Fruit fly (Drosophila melanogaster) whole organism, wandering third instar larva: ENCODE data around the gene CG31898.

Source experiments
- Abd-B ChIP-seq: fragments of >200 bp; optimal IDR thresholded peaks from 2 replicates; lab custom pipeline; 2017; ENCODE audit warnings: missing biosample characterization, missing genetic modification characterization
- CG32264 ChIP-seq: fragments of 200-800 bp; sonication (Bioruptor generic); optimal IDR thresholded peaks from 2 replicates; lab custom pipeline; 2016; ENCODE audit warnings: missing biosample characterization, missing genetic modification characterization
- CG9705 ChIP-seq: fragments of 200-800 bp; sonication (Bioruptor generic); optimal IDR thresholded peaks from 2 replicates; lab custom pipeline; 2018; ENCODE audit warnings: missing biosample characterization, mild to moderate bottlenecking, missing genetic modification characterization
- CrebA ChIP-seq: fragments of 200-800 bp; sonication (Bioruptor generic); optimal IDR thresholded peaks from 2 replicates; lab custom pipeline; 2016; ENCODE audit warnings: missing biosample characterization, mild to moderate bottlenecking, missing genetic modification characterization, borderline replicate concordance
- Dfd ChIP-seq: fragments of >200 bp; optimal IDR thresholded peaks from 2 replicates; lab custom pipeline; 2017; ENCODE audit warnings: missing biosample characterization, missing genetic modification characterization
- Dif ChIP-seq: fragments of 200-275, 200-300 bp; sonication (Bioruptor generic); optimal IDR thresholded peaks from 2 replicates; lab custom pipeline; 2018; ENCODE audit warnings: missing biosample characterization, missing genetic modification characterization; ENCODE audit not compliant: partially characterized antibody
- GATAd ChIP-seq: sonication (Bioruptor generic); optimal IDR thresholded peaks from 2 replicates; lab custom pipeline; 2016; ENCODE audit warnings: missing biosample characterization, missing genetic modification characterization
- HLH106 ChIP-seq: fragments of 200-800 bp; optimal IDR thresholded peaks from 3 replicates; lab custom pipeline; 2019; ENCODE audit warnings: missing biosample characterization, mild to moderate bottlenecking, missing genetic modification characterization, moderate library complexity
- Hnf4 ChIP-seq: fragments of 200-800 bp; sonication (Bioruptor generic); optimal IDR thresholded peaks from 2 replicates; lab custom pipeline; 2016; ENCODE audit warnings: missing biosample characterization, mild to moderate bottlenecking, missing genetic modification characterization
- Hr78 ChIP-seq: fragments of >200 bp; optimal IDR thresholded peaks from 2 replicates; lab custom pipeline; 2017; ENCODE audit warnings: missing biosample characterization, missing genetic modification characterization
- Hr83 ChIP-seq: fragments of 200-300 bp; sonication (Bioruptor generic); optimal IDR thresholded peaks from 2 replicates; lab custom pipeline; 2016; ENCODE audit warnings: missing biosample characterization, mild to moderate bottlenecking, missing genetic modification characterization, moderate library complexity; ENCODE audit not compliant: poor library complexity, severe bottlenecking
- Jra ChIP-seq: sonication (Bioruptor generic); optimal IDR thresholded peaks from 2 replicates; lab custom pipeline; 2016; ENCODE audit warnings: missing biosample characterization, missing genetic modification characterization
- Mio ChIP-seq: sonication (Bioruptor generic); optimal IDR thresholded peaks from 2 replicates; lab custom pipeline; 2016; ENCODE audit warnings: missing biosample characterization, missing genetic modification characterization
- Myc ChIP-seq: fragments of >200 bp; optimal IDR thresholded peaks from 2 replicates; lab custom pipeline; 2017
- N ChIP-seq: fragments of >200 bp; optimal IDR thresholded peaks from 2 replicates; lab custom pipeline; 2018; ENCODE audit warnings: missing biosample characterization, missing external identifiers, missing genetic modification characterization
- OdsH ChIP-seq: fragments of 200-800 bp; sonication (Bioruptor generic); optimal IDR thresholded peaks from 2 replicates; lab custom pipeline; 2016; ENCODE audit warnings: missing biosample characterization, mild to moderate bottlenecking, missing genetic modification characterization
- Rel ChIP-seq, 2 experiments: fragments of 200-800 bp; sonication (Bioruptor generic) in 1 of 2; optimal IDR thresholded peaks; 2 replicates in 1 of 2; 3 replicates in 1 of 2; lab custom pipeline; 2016 to 2019; ENCODE audit warnings: mild to moderate bottlenecking in 2 of 2, missing biosample characterization in 2 of 2, missing genetic modification characterization in 2 of 2, moderate library complexity in 1 of 2
- Sp1 ChIP-seq: fragments of 200-800 bp; sonication (Bioruptor generic); optimal IDR thresholded peaks from 3 replicates; lab custom pipeline; 2019; ENCODE audit warnings: missing biosample characterization, mild to moderate bottlenecking, missing genetic modification characterization, moderate library complexity
- Vsx2 ChIP-seq: fragments of 200-300, 225-300 bp; sonication (Bioruptor generic); optimal IDR thresholded peaks from 2 replicates; lab custom pipeline; 2018; ENCODE audit warnings: missing biosample characterization, missing genetic modification characterization; ENCODE audit not compliant: partially characterized antibody
- br ChIP-seq: fragments of 200-800 bp; sonication (Bioruptor generic); optimal IDR thresholded peaks from 2 replicates; lab custom pipeline; 2016; ENCODE audit warnings: missing biosample characterization, missing genetic modification characterization
- brk ChIP-seq: fragments of 200-800 bp; sonication (Bioruptor generic); optimal IDR thresholded peaks from 2 replicates; lab custom pipeline; 2016; ENCODE audit warnings: missing biosample characterization, mild to moderate bottlenecking, missing genetic modification characterization
- dl ChIP-seq, 2 experiments: fragments of 175-275, 200-275 bp in 1 of 2; fragments of 200-275 bp in 1 of 2; sonication (Bioruptor generic); optimal IDR thresholded peaks; lab custom pipeline; 2018; ENCODE audit warnings: mild to moderate bottlenecking in 2 of 2, missing biosample characterization in 2 of 2, missing genetic modification characterization in 2 of 2, moderate library complexity in 2 of 2; ENCODE audit not compliant: partially characterized antibody in 2 of 2, insufficient read depth in 1 of 2
- dmrt93B ChIP-seq: fragments of 200-800 bp; sonication (Bioruptor generic); optimal IDR thresholded peaks from 2 replicates; lab custom pipeline; 2018; ENCODE audit warnings: missing biosample characterization, mild to moderate bottlenecking, missing genetic modification characterization
- dsf ChIP-seq: sonication (Bioruptor generic); optimal IDR thresholded peaks from 2 replicates; lab custom pipeline; 2016; ENCODE audit warnings: missing biosample characterization, missing genetic modification characterization, borderline replicate concordance
- ey ChIP-seq: fragments of 200-800 bp; sonication (Bioruptor generic); optimal IDR thresholded peaks from 2 replicates; lab custom pipeline; 2016; ENCODE audit warnings: missing biosample characterization, missing genetic modification characterization
- foxo ChIP-seq, 2 experiments: fragments of 200-800 bp; sonication (Bioruptor generic); optimal IDR thresholded peaks; 2 replicates in 1 of 2; 3 replicates in 1 of 2; lab custom pipeline; 2016 to 2017; ENCODE audit warnings: missing biosample characterization in 2 of 2, missing genetic modification characterization in 2 of 2
- fru ChIP-seq: fragments of 200-800 bp; sonication (Bioruptor generic); optimal IDR thresholded peaks from 3 replicates; lab custom pipeline; 2016; ENCODE audit warnings: missing biosample characterization, mild to moderate bottlenecking, missing genetic modification characterization
- h ChIP-seq: fragments of 200-800 bp; sonication (Bioruptor generic); optimal IDR thresholded peaks from 3 replicates; lab custom pipeline; 2016; ENCODE audit warnings: missing biosample characterization, mild to moderate bottlenecking, missing genetic modification characterization
- jim ChIP-seq: fragments of 175-275, 200-325 bp; sonication (Bioruptor generic); optimal IDR thresholded peaks from 2 replicates; lab custom pipeline; 2016; ENCODE audit warnings: missing biosample characterization, mild to moderate bottlenecking, missing genetic modification characterization
- lola ChIP-seq: fragments of >200 bp; optimal IDR thresholded peaks from 2 replicates; lab custom pipeline; 2017; ENCODE audit warnings: missing biosample characterization, missing genetic modification characterization
- pan ChIP-seq: fragments of >200 bp; optimal IDR thresholded peaks from 2 replicates; lab custom pipeline; 2017
- psq ChIP-seq: fragments of 200-800 bp; sonication (Bioruptor generic); optimal IDR thresholded peaks from 3 replicates; lab custom pipeline; 2017; ENCODE audit warnings: missing biosample characterization, mild to moderate bottlenecking, missing genetic modification characterization, moderate library complexity
- rgr ChIP-seq: fragments of 200-800 bp; sonication (Bioruptor generic); optimal IDR thresholded peaks from 3 replicates; lab custom pipeline; 2016; ENCODE audit warnings: missing biosample characterization, mild to moderate bottlenecking, missing genetic modification characterization
- sage ChIP-seq: fragments of 200-800 bp; sonication (Bioruptor generic); optimal IDR thresholded peaks from 2 replicates; lab custom pipeline; 2016; ENCODE audit warnings: missing biosample characterization, mild to moderate bottlenecking, missing genetic modification characterization
- sv ChIP-seq: fragments of 200-800 bp; sonication (Bioruptor generic); optimal IDR thresholded peaks from 3 replicates; lab custom pipeline; 2016; ENCODE audit warnings: missing biosample characterization, missing genetic modification characterization
- tai ChIP-seq: sonication (Bioruptor generic); optimal IDR thresholded peaks from 2 replicates; lab custom pipeline; 2016; ENCODE audit warnings: missing biosample characterization, missing genetic modification characterization
- usp ChIP-seq: fragments of >200 bp; optimal IDR thresholded peaks from 2 replicates; lab custom pipeline; 2017; ENCODE audit warnings: missing biosample characterization, missing genetic modification characterization
- woc ChIP-seq: sonication (Bioruptor generic); optimal IDR thresholded peaks from 2 replicates; lab custom pipeline; 2016; ENCODE audit warnings: missing biosample characterization, mild to moderate bottlenecking, missing genetic modification characterization

The CG31898 gene

dm6 chr2L:8416350-8417046 lies 16.3 kb downstream of the CG31898 start:
- peak; percentile 81 for TF ChIP-seq ey (GFP tag; lab: Kevin White, UChicago)
- no peak for TF ChIP-seq sv (GFP tag; lab: Kevin White, UChicago)
- peak; percentile 64 for TF ChIP-seq woc
- peak; percentile 1 for TF ChIP-seq CG32264
- no peak for TF ChIP-seq Rel (GFP tag; optimal IDR thresholded peaks at IDR 0.05; lab: Kevin White, UChicago)
- TF ChIP-seq Rel (tag; optimal IDR thresholded peaks at IDR 0.05; lab: Kevin White, UChicago) = peak; percentile 52
- peak; percentile 60 for TF ChIP-seq Jra (GFP tag; lab: Kevin White, UChicago)
- peak; percentile 36 for TF ChIP-seq CG9705 (GFP tag; lab: Kevin White, UChicago)
- TF ChIP-seq brk = peak; percentile 37
- TF ChIP-seq CrebA (GFP tag; lab: Kevin White, UChicago) = no peak
- TF ChIP-seq N = no peak
- peak; percentile 71 for TF ChIP-seq rgr (GFP tag; lab: Kevin White, UChicago)
- TF ChIP-seq br (GFP tag; lab: Kevin White, UChicago) = peak; percentile 73
- peak; percentile 81 for TF ChIP-seq h (GFP tag; lab: Kevin White, UChicago)
- no peak for TF ChIP-seq dsf (GFP tag; lab: Kevin White, UChicago)
- TF ChIP-seq foxo (GFP tag; optimal IDR thresholded peaks at IDR 0.05; lab: Kevin White, UChicago) = peak in 1 of 2 experiments; percentile 84
- TF ChIP-seq OdsH = peak; percentile 49
- no peak for TF ChIP-seq jim (GFP tag; lab: Kevin White, UChicago)
- peak; percentile 100 for TF ChIP-seq psq (GFP tag; lab: Kevin White, UChicago)
- no peak for TF ChIP-seq Hr83 (GFP tag; lab: Kevin White, UChicago)
- peak; percentile 83 to 87 for TF ChIP-seq dl (GFP tag; optimal IDR thresholded peaks at IDR 0.05; lab: Kevin White, UChicago; ENCODE audit: insufficient read depth in 1 of 2, partially characterized antibody in 2 of 2)
- TF ChIP-seq sage = peak; percentile 48
- TF ChIP-seq dmrt93B (GFP tag; lab: Kevin White, UChicago) = peak; percentile 35
- TF ChIP-seq usp (GFP tag; lab: Kevin White, UChicago) = no peak
- TF ChIP-seq Hnf4 (GFP tag; lab: Kevin White, UChicago) = peak; percentile 79
- TF ChIP-seq fru (GFP tag; lab: Kevin White, UChicago) = peak; percentile 84
- TF ChIP-seq Sp1 (GFP tag; lab: Kevin White, UChicago) = peak; percentile 67
- TF ChIP-seq Hr78 = no peak
- TF ChIP-seq Dfd (GFP tag; lab: Kevin White, UChicago) = no peak
- TF ChIP-seq Dif (GFP tag; lab: Kevin White, UChicago) = peak; percentile 77
- peak; percentile 14 for TF ChIP-seq Vsx2 (GFP tag; lab: Kevin White, UChicago)
- TF ChIP-seq Mio (GFP tag; lab: Kevin White, UChicago) = no peak
- no peak for TF ChIP-seq Myc
- no peak for TF ChIP-seq pan (lab: Kevin White, UChicago)
- no peak for TF ChIP-seq GATAd (GFP tag; lab: Kevin White, UChicago)
- TF ChIP-seq Abd-B (GFP tag; lab: Kevin White, UChicago) = no peak
- TF ChIP-seq HLH106 = peak; percentile 59
- TF ChIP-seq lola (GFP tag; lab: Kevin White, UChicago) = no peak
- no peak for TF ChIP-seq tai (GFP tag; lab: Kevin White, UChicago)

- TF ChIP-seq usp (GFP tag; lab: Kevin White, UChicago) (no peak), HLH106 (peak; percentile 5), OdsH (peak; percentile 41), foxo (GFP tag; optimal IDR thresholded peaks at IDR 0.05; lab: Kevin White, UChicago) (peak in 1 of 2 experiments; percentile 5), Hr83 (GFP tag; lab: Kevin White, UChicago) (peak; percentile 11), ey (GFP tag; lab: Kevin White, UChicago) (no peak), lola (GFP tag; lab: Kevin White, UChicago) (no peak), Dfd (GFP tag; lab: Kevin White, UChicago) (no peak), N (no peak), Hr78 (no peak), GATAd (GFP tag; lab: Kevin White, UChicago) (no peak), fru (GFP tag; lab: Kevin White, UChicago) (no peak), rgr (GFP tag; lab: Kevin White, UChicago) (peak; percentile 26), CrebA (GFP tag; lab: Kevin White, UChicago) (no peak), dsf (GFP tag; lab: Kevin White, UChicago) (no peak), brk (no peak), Sp1 (GFP tag; lab: Kevin White, UChicago) (peak; percentile 21), Hnf4 (GFP tag; lab: Kevin White, UChicago) (peak; percentile 6), Rel (GFP tag; optimal IDR thresholded peaks at IDR 0.05; lab: Kevin White, UChicago) (no peak), Rel (tag; optimal IDR thresholded peaks at IDR 0.05; lab: Kevin White, UChicago) (peak; percentile 48), Mio (GFP tag; lab: Kevin White, UChicago) (no peak), h (GFP tag; lab: Kevin White, UChicago) (peak; percentile 12), dmrt93B (GFP tag; lab: Kevin White, UChicago) (no peak), Jra (GFP tag; lab: Kevin White, UChicago) (no peak), sv (GFP tag; lab: Kevin White, UChicago) (no peak), br (GFP tag; lab: Kevin White, UChicago) (no peak), woc (no peak), CG32264 (no peak)
Observed at dm6 chr2L:8417562-8417961, 17.3 kb downstream of the CG31898 start.
